Fruit fly (Drosophila melanogaster) whole organism, prepupa: ENCODE measurements around the gene Noa36.

ENCODE experiments used
- Blimp-1 ChIP-seq: fragments of 200-800 bp; sonication (Bioruptor generic); optimal IDR thresholded peaks from 3 replicates; lab custom pipeline; 2017; ENCODE audit warnings: missing biosample characterization, missing genetic modification characterization, mild to moderate bottlenecking, moderate library complexity, missing genetic modification reagents
- CG10631 ChIP-seq: fragments of 200-800 bp; sonication (Bioruptor generic); optimal IDR thresholded peaks from 2 replicates; lab custom pipeline; 2016; ENCODE audit warnings: missing biosample characterization, missing genetic modification characterization
- CG11294 ChIP-seq: fragments of 200-800 bp; sonication (Bioruptor generic); IDR thresholded peaks from 2 replicates; pipeline ENCODE4 v1.3.6; 2022; ENCODE audit warnings: missing biosample characterization, missing genetic modification characterization
- CG11762 ChIP-seq: fragments of 200-800 bp; sonication (Bioruptor generic); optimal IDR thresholded peaks from 3 replicates; lab custom pipeline; 2016; ENCODE audit warnings: missing biosample characterization, missing genetic modification characterization; ENCODE audit not compliant: insufficient read depth
- CG15336 ChIP-seq: fragments of 200-800 bp; sonication (Bioruptor generic); IDR thresholded peaks from 2 replicates; pipeline ENCODE4 v1.3.6; 2022; ENCODE audit warnings: missing biosample characterization, missing genetic modification characterization
- CG1621 ChIP-seq: fragments of 200-800 bp; sonication (Bioruptor generic); optimal IDR thresholded peaks from 3 replicates; lab custom pipeline; 2018; ENCODE audit warnings: missing biosample characterization, mild to moderate bottlenecking, missing genetic modification characterization
- CG16779 ChIP-seq: fragments of 200-800 bp; sonication (Bioruptor generic); optimal IDR thresholded peaks from 3 replicates; lab custom pipeline; 2017; ENCODE audit warnings: missing biosample characterization, mild to moderate bottlenecking, missing genetic modification characterization
- CG3032 ChIP-seq: fragments of 200-800 bp; optimal IDR thresholded peaks from 2 replicates; lab custom pipeline; 2019; ENCODE audit warnings: missing biosample characterization, mild to moderate bottlenecking, missing genetic modification characterization, moderate library complexity
- CG31627 ChIP-seq: fragments of 200-800 bp; sonication (Bioruptor generic); optimal IDR thresholded peaks from 3 replicates; lab custom pipeline; 2016; ENCODE audit warnings: missing biosample characterization, missing genetic modification characterization
- CG32006 ChIP-seq: fragments of 200-800 bp; sonication (Bioruptor generic); optimal IDR thresholded peaks from 3 replicates; lab custom pipeline; 2017; ENCODE audit warnings: missing biosample characterization, mild to moderate bottlenecking, missing genetic modification characterization
- CG6163 ChIP-seq: fragments of 200-800 bp; sonication (Bioruptor generic); IDR thresholded peaks from 3 replicates; pipeline ENCODE4 v1.3.6; 2022; ENCODE audit warnings: missing biosample characterization, missing genetic modification characterization
- CG6276 ChIP-seq: fragments of 200-800 bp; sonication (Bioruptor generic); optimal IDR thresholded peaks from 2 replicates; lab custom pipeline; 2017; ENCODE audit warnings: missing biosample characterization, mild to moderate bottlenecking, missing genetic modification characterization
- CG6792 ChIP-seq: fragments of 200-800 bp; sonication (Bioruptor generic); optimal IDR thresholded peaks from 3 replicates; lab custom pipeline; 2016; ENCODE audit warnings: missing biosample characterization, missing genetic modification characterization
- CG6808 ChIP-seq: fragments of 200-800 bp; sonication (Bioruptor generic); optimal IDR thresholded peaks from 3 replicates; lab custom pipeline; 2017; ENCODE audit warnings: missing biosample characterization, missing genetic modification characterization, mild to moderate bottlenecking, moderate library complexity, missing genetic modification reagents
- CG6854 ChIP-seq: fragments of 200-800 bp; sonication (Bioruptor generic); optimal IDR thresholded peaks from 2 replicates; lab custom pipeline; 2017; ENCODE audit warnings: missing biosample characterization, mild to moderate bottlenecking, missing genetic modification characterization
- CG8119 ChIP-seq: fragments of 200-800 bp; sonication (Bioruptor generic); IDR thresholded peaks from 3 replicates; pipeline ENCODE4 v1.3.6; 2022; ENCODE audit warnings: missing biosample characterization, missing genetic modification characterization
- CG8319 ChIP-seq: fragments of 200-800 bp; sonication (Bioruptor generic); optimal IDR thresholded peaks from 3 replicates; lab custom pipeline; 2016; ENCODE audit warnings: missing biosample characterization, missing genetic modification characterization
- CG9139 ChIP-seq: fragments of 200-800 bp; sonication (Bioruptor generic); optimal IDR thresholded peaks from 3 replicates; lab custom pipeline; 2017; ENCODE audit warnings: missing biosample characterization, mild to moderate bottlenecking, missing genetic modification characterization
- Eip78C ChIP-seq: fragments of 200-800 bp; sonication (Bioruptor generic); peaks from one replicate; lab custom pipeline; 2016; ENCODE audit warnings: missing biosample characterization, missing genetic modification characterization
- Ets96B ChIP-seq: fragments of 200-800 bp; optimal IDR thresholded peaks from 2 replicates; lab custom pipeline; 2019; ENCODE audit warnings: missing biosample characterization, mild to moderate bottlenecking, missing genetic modification characterization, moderate library complexity
- Gug ChIP-seq: fragments of 200-800 bp; sonication (Bioruptor generic); IDR thresholded peaks from 2 replicates; pipeline ENCODE4 v1.3.6; 2022; ENCODE audit warnings: missing biosample characterization, missing genetic modification characterization
- Hr38 ChIP-seq: sonication (Bioruptor generic); optimal IDR thresholded peaks from 2 replicates; lab custom pipeline; 2016; ENCODE audit warnings: missing biosample characterization, missing genetic modification characterization
- Hr39 ChIP-seq: fragments of 200-800 bp; sonication (Bioruptor generic); optimal IDR thresholded peaks from 2 replicates; lab custom pipeline; 2016; ENCODE audit warnings: missing biosample characterization, missing genetic modification characterization
- Hr4 ChIP-seq: fragments of 200-800 bp; sonication (Bioruptor generic); optimal IDR thresholded peaks from 3 replicates; lab custom pipeline; 2016; ENCODE audit warnings: missing biosample characterization, missing genetic modification characterization
- Lpt ChIP-seq: fragments of 200-800 bp; sonication (Bioruptor generic); optimal IDR thresholded peaks from 3 replicates; lab custom pipeline; 2016; ENCODE audit warnings: missing biosample characterization, missing genetic modification characterization
- Met ChIP-seq: fragments of 200-800 bp; sonication (Bioruptor generic); optimal IDR thresholded peaks from 3 replicates; lab custom pipeline; 2016; ENCODE audit warnings: missing biosample characterization, missing genetic modification characterization
- Smox ChIP-seq: fragments of 200-800 bp; sonication (Bioruptor generic); optimal IDR thresholded peaks from 3 replicates; lab custom pipeline; 2016; ENCODE audit warnings: missing biosample characterization, missing genetic modification characterization
- Sox102F ChIP-seq: fragments of 200-800 bp; sonication (Bioruptor generic); optimal IDR thresholded peaks from 2 replicates; lab custom pipeline; 2016; ENCODE audit warnings: missing biosample characterization, mild to moderate bottlenecking, missing genetic modification characterization
- Sox14 ChIP-seq: fragments of 200-800 bp; sonication (Bioruptor generic); optimal IDR thresholded peaks from 3 replicates; lab custom pipeline; 2016; ENCODE audit warnings: missing biosample characterization, missing genetic modification characterization
- Sox15 ChIP-seq: fragments of 200-800 bp; sonication (Bioruptor generic); optimal IDR thresholded peaks from 3 replicates; lab custom pipeline; 2016; ENCODE audit warnings: missing biosample characterization, missing genetic modification characterization
- achi ChIP-seq: fragments of 200-800 bp; sonication (Bioruptor generic); optimal IDR thresholded peaks from 3 replicates; lab custom pipeline; 2016; ENCODE audit warnings: missing biosample characterization, missing genetic modification characterization
- acj6 ChIP-seq: fragments of 200-800 bp; sonication (Bioruptor generic); optimal IDR thresholded peaks from 3 replicates; lab custom pipeline; 2016; ENCODE audit warnings: missing biosample characterization, missing genetic modification characterization
- cyc ChIP-seq: fragments of 200-800 bp; sonication (Bioruptor generic); optimal IDR thresholded peaks from 3 replicates; lab custom pipeline; 2016; ENCODE audit warnings: missing biosample characterization, missing genetic modification characterization
- dsx ChIP-seq: fragments of 200-800 bp; optimal IDR thresholded peaks from 3 replicates; lab custom pipeline; 2019; ENCODE audit warnings: missing biosample characterization, mild to moderate bottlenecking, missing genetic modification characterization, moderate library complexity; ENCODE audit not compliant: poor library complexity, severe bottlenecking
- eg ChIP-seq: fragments of 200-800 bp; sonication (Bioruptor generic); IDR thresholded peaks from 3 replicates; pipeline ENCODE4 v1.3.6; 2022; ENCODE audit warnings: missing biosample characterization, missing genetic modification characterization
- esn ChIP-seq: fragments of 200-800 bp; sonication (Bioruptor generic); optimal IDR thresholded peaks from 2 replicates; lab custom pipeline; 2016; ENCODE audit warnings: missing biosample characterization, mild to moderate bottlenecking, missing genetic modification characterization, moderate library complexity
- fd85E ChIP-seq: fragments of 200-800 bp; sonication (Bioruptor generic); optimal IDR thresholded peaks from 3 replicates; lab custom pipeline; 2016; ENCODE audit warnings: missing biosample characterization, missing genetic modification characterization
- fkh ChIP-seq: fragments of 200-800 bp; sonication (Bioruptor generic); optimal IDR thresholded peaks from 3 replicates; lab custom pipeline; 2017; ENCODE audit warnings: missing biosample characterization, mild to moderate bottlenecking, missing genetic modification characterization, moderate library complexity
- lz ChIP-seq: fragments of 200-800 bp; sonication (Bioruptor generic); optimal IDR thresholded peaks from 3 replicates; lab custom pipeline; 2016; ENCODE audit warnings: missing biosample characterization, missing genetic modification characterization
- net ChIP-seq: fragments of 200-800 bp; sonication (Bioruptor generic); optimal IDR thresholded peaks from 3 replicates; lab custom pipeline; 2016; ENCODE audit warnings: missing biosample characterization, missing genetic modification characterization
- salr ChIP-seq, 2 experiments: fragments of 200-800 bp; sonication (Bioruptor generic); optimal IDR thresholded peaks; 3 replicates each; lab custom pipeline; 2016 to 2018; ENCODE audit warnings: missing biosample characterization in 2 of 2, missing genetic modification characterization in 2 of 2, mild to moderate bottlenecking in 1 of 2
- ss ChIP-seq, 2 experiments: fragments of 200-800 bp; sonication (Bioruptor generic); optimal IDR thresholded peaks; 2 replicates in 1 of 2; 3 replicates in 1 of 2; lab custom pipeline; 2017 to 2018; ENCODE audit warnings: mild to moderate bottlenecking in 2 of 2, missing biosample characterization in 2 of 2, missing genetic modification characterization in 2 of 2, moderate library complexity in 1 of 2
- svp ChIP-seq: fragments of 200-800 bp; sonication (Bioruptor generic); peaks from one replicate; lab custom pipeline; 2016; ENCODE audit warnings: missing biosample characterization, missing genetic modification characterization
- topi ChIP-seq: fragments of 200-800 bp; sonication (Bioruptor generic); optimal IDR thresholded peaks from 3 replicates; lab custom pipeline; 2016; ENCODE audit warnings: missing biosample characterization, missing genetic modification characterization
- vri ChIP-seq: fragments of 200-800 bp; sonication (Bioruptor generic); optimal IDR thresholded peaks from 3 replicates; lab custom pipeline; 2016; ENCODE audit warnings: missing biosample characterization, mild to moderate bottlenecking, missing genetic modification characterization

Noa36 gene

DNA sequence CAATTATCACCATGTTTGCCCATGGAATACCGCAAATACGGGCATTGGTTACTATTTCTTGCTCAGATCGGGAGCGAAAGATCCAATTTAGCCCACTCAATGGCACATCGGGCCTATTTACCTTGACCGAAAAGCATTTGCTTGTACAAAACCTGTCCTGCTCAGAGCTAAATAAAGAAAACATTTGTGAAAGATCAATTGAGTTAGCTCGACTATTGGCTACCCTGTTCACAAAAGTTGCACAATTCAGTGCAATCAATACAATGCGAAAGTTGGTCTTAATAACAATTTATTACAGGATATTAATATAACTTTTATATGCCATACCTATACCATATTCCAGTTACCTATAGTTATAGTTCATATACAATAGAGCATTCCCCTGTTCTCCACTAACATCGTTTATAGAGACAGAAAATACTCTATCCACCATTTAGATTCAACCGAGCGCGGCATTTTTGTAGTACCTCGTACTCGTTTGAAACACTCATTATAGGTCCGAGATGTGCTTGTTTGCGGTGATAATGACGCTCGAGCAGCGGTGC is 36.4 kb downstream of the Noa36 start:
- TF ChIP-seq CG8119 (0 out of 3 replicates have a peak, but pooled peaks have one; percentile 17), topi (GFP tag; lab: Kevin White, UChicago) (peak; percentile 1), CG11294 (GFP tag; lab: Robert Waterston, UW) (no peak), CG31627 (GFP tag; lab: Kevin White, UChicago) (no peak), fkh (peak; percentile 13), eg (GFP tag; lab: Robert Waterston, UW) (0 out of 3 replicates have a peak, but pooled peaks have one; percentile 35), Sox15 (GFP tag; lab: Kevin White, UChicago) (no peak), svp (GFP tag; lab: Kevin White, UChicago) (peak; percentile 50), CG6163 (0 out of 3 replicates have a peak, but pooled peaks have one; percentile 9), Eip78C (GFP tag; lab: Kevin White, UChicago) (peak; percentile 31), CG32006 (peak; percentile 39), acj6 (GFP tag; lab: Kevin White, UChicago) (no peak), Hr4 (GFP tag; lab: Kevin White, UChicago) (no peak), CG8319 (GFP tag; lab: Kevin White, UChicago) (no peak), achi (peak; percentile 10)

dm6 chr3R:28561320-28561831 is 37.7 kb downstream of the Noa36 start:
- no peak for TF ChIP-seq CG15336 (GFP tag; lab: Robert Waterston, UW)
- TF ChIP-seq dsx (GFP tag; lab: Kevin White, UChicago) = no peak
- no peak for TF ChIP-seq CG16779
- TF ChIP-seq Lpt (GFP tag; lab: Kevin White, UChicago) = no peak
- no peak for TF ChIP-seq CG32006
- TF ChIP-seq fkh = peak; percentile 63

DNA sequence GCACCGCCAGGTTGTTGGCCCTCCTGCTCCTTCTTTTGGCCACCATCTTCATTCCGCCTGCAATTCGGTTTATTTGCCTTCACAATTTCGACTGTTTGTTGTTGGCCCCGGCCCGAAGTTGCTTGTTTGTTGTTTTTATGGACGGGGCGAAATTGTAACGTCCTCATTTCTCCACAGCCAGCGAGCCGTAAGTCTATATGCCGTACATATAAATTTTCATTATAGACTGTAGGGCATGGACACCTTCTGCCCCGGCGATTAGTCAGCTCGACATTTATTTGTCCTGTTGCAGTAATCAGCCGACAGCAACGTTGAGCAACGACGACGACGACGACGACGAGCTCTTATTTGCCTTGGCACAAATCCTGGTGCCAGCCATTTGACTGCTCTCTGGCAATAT is 40.3 kb downstream of the Noa36 start:
- peak; percentile 24 for TF ChIP-seq CG6854 (GFP tag; lab: Kevin White, UChicago)
- TF ChIP-seq svp (GFP tag; lab: Kevin White, UChicago) = peak; percentile 63
- peak; percentile 1 for TF ChIP-seq Sox102F
- no peak for TF ChIP-seq CG1621 (tag; lab: Kevin White, UChicago)
- TF ChIP-seq Hr39 = no peak
- no peak for TF ChIP-seq lz (GFP tag; lab: Kevin White, UChicago)
- TF ChIP-seq ss (GFP tag; optimal IDR thresholded peaks at IDR 0.05; lab: Kevin White, UChicago) = no peak
- no peak for TF ChIP-seq Sox14 (GFP tag; lab: Kevin White, UChicago)
- TF ChIP-seq acj6 (GFP tag; lab: Kevin White, UChicago) = no peak
- TF ChIP-seq net (GFP tag; lab: Kevin White, UChicago) = no peak
- peak; percentile 40 for TF ChIP-seq CG6792 (GFP tag; lab: Kevin White, UChicago)
- no peak for TF ChIP-seq CG8319 (GFP tag; lab: Kevin White, UChicago)
- TF ChIP-seq Smox = no peak
- TF ChIP-seq salr (GFP tag; optimal IDR thresholded peaks at IDR 0.05; lab: Kevin White, UChicago) = no peak
- TF ChIP-seq CG9139 (GFP tag; lab: Kevin White, UChicago) = no peak
- no peak for TF ChIP-seq CG10631 (GFP tag; lab: Kevin White, UChicago)
- peak; percentile 60 for TF ChIP-seq Eip78C (GFP tag; lab: Kevin White, UChicago)
- no peak for TF ChIP-seq CG15336 (GFP tag; lab: Robert Waterston, UW)
- peak; percentile 36 for TF ChIP-seq Met (GFP tag; lab: Kevin White, UChicago)
- TF ChIP-seq Ets96B (tag; lab: Kevin White, UChicago) = no peak
- TF ChIP-seq CG11762 (GFP tag; lab: Kevin White, UChicago) = no peak
- TF ChIP-seq esn (GFP tag; lab: Kevin White, UChicago) = peak; percentile 35
- no peak for TF ChIP-seq Lpt (GFP tag; lab: Kevin White, UChicago)
- TF ChIP-seq fkh = peak; percentile 70
- TF ChIP-seq CG6276 = no peak
- TF ChIP-seq Gug (GFP tag; lab: Robert Waterston, UW) = no peak
- TF ChIP-seq fd85E (GFP tag; lab: Kevin White, UChicago) = no peak
- TF ChIP-seq CG6808 (GFP tag; lab: Kevin White, UChicago) = no peak
- no peak for TF ChIP-seq cyc (GFP tag; lab: Kevin White, UChicago)
- TF ChIP-seq Blimp-1 (GFP tag; lab: Kevin White, UChicago) = peak; percentile 5
- peak; percentile 7 for TF ChIP-seq topi (GFP tag; lab: Kevin White, UChicago)
- 0 out of 3 replicates have a peak, but pooled peaks have one; percentile 5 for TF ChIP-seq CG6163
- TF ChIP-seq CG3032 (tag; lab: Kevin White, UChicago) = no peak
- no peak for TF ChIP-seq Hr38 (GFP tag; lab: Kevin White, UChicago)
- peak; percentile 32 for TF ChIP-seq vri
- TF ChIP-seq, all 60 proteins: peak for 12
